Fruit fly (Drosophila melanogaster) whole organism, embryonic: ENCODE results near the gene FASN2.

Experiments used
- CG10565 ChIP-seq: fragments of 200-800 bp; sonication (Bioruptor generic); optimal IDR thresholded peaks from 3 replicates; lab custom pipeline; 2016; ENCODE audit warnings: missing biosample characterization, mild to moderate bottlenecking, missing genetic modification characterization
- CG11696 ChIP-seq: fragments of 200-800 bp; sonication (Bioruptor generic); IDR thresholded peaks from 2 replicates; pipeline ENCODE4 v1.3.6; 2022; ENCODE audit warnings: missing biosample characterization, missing genetic modification characterization
- CG13287 ChIP-seq: fragments of 200-800 bp; sonication (Bioruptor generic); IDR thresholded peaks from 2 replicates; pipeline ENCODE4 v1.3.6; 2022; ENCODE audit warnings: missing biosample characterization, missing genetic modification characterization; ENCODE audit not compliant: partially characterized antibody
- CG13894 ChIP-seq: fragments of 200-800 bp; sonication (Bioruptor generic); optimal IDR thresholded peaks from 3 replicates; lab custom pipeline; 2018; ENCODE audit warnings: missing biosample characterization, mild to moderate bottlenecking, missing genetic modification characterization, moderate library complexity
- CG2199 ChIP-seq: fragments of 200-800 bp; sonication (Bioruptor generic); IDR thresholded peaks from 3 replicates; pipeline ENCODE4 v1.3.6; 2022; ENCODE audit warnings: missing biosample characterization, missing genetic modification characterization
- CG30020 ChIP-seq: fragments of 200-800 bp; optimal IDR thresholded peaks from 2 replicates; lab custom pipeline; 2019; ENCODE audit warnings: missing biosample characterization, mild to moderate bottlenecking, missing genetic modification characterization, moderate library complexity
- CG31224 ChIP-seq: fragments of 200-800 bp; sonication (Bioruptor generic); IDR thresholded peaks from 2 replicates; pipeline ENCODE4 v1.3.6; 2022; ENCODE audit warnings: missing biosample characterization, missing genetic modification characterization
- CG31365 ChIP-seq: fragments of 200-800 bp; sonication (Bioruptor generic); optimal IDR thresholded peaks from 2 replicates; lab custom pipeline; 2018; ENCODE audit warnings: missing biosample characterization, mild to moderate bottlenecking, missing genetic modification characterization
- CG3163 ChIP-seq: fragments of 200-800 bp; sonication (Bioruptor generic); optimal IDR thresholded peaks from 3 replicates; lab custom pipeline; 2016; ENCODE audit warnings: missing biosample characterization, missing genetic modification characterization
- CG33557 ChIP-seq: fragments of 200-800 bp; sonication (Bioruptor generic); optimal IDR thresholded peaks from 2 replicates; lab custom pipeline; 2019; ENCODE audit warnings: missing biosample characterization, mild to moderate bottlenecking, missing genetic modification characterization, moderate library complexity
- CG42726 ChIP-seq: fragments of 200-800 bp; sonication (Bioruptor generic); IDR thresholded peaks from 2 replicates; pipeline ENCODE4 v1.3.6; 2022; ENCODE audit warnings: missing biosample characterization, missing genetic modification characterization; ENCODE audit not compliant: partially characterized antibody
- CG4282 ChIP-seq: fragments of 200-800 bp; sonication (Bioruptor generic); optimal IDR thresholded peaks from 2 replicates; lab custom pipeline; 2016; ENCODE audit warnings: missing biosample characterization, missing genetic modification characterization
- CG4707 ChIP-seq: fragments of 200-800 bp; sonication (Bioruptor generic); optimal IDR thresholded peaks from 2 replicates; lab custom pipeline; 2018; ENCODE audit warnings: missing biosample characterization, mild to moderate bottlenecking, missing genetic modification characterization, moderate library complexity
- CG5245 ChIP-seq: fragments of 200-800 bp; sonication (Bioruptor generic); optimal IDR thresholded peaks from 3 replicates; lab custom pipeline; 2016; ENCODE audit warnings: missing biosample characterization, missing genetic modification characterization
- CG8478 ChIP-seq: fragments of >200 bp; optimal IDR thresholded peaks from 2 replicates; lab custom pipeline; 2018
- CG8765 ChIP-seq: fragments of 200-800 bp; sonication (Bioruptor generic); IDR thresholded peaks from 2 replicates; pipeline ENCODE4 v1.3.6; 2022; ENCODE audit warnings: missing biosample characterization, missing genetic modification characterization
- CTCF ChIP-seq: fragments of 200-800 bp; sonication (Bioruptor generic); optimal IDR thresholded peaks from 2 replicates; lab custom pipeline; 2017; ENCODE audit warnings: missing biosample characterization, mild to moderate bottlenecking, missing genetic modification characterization, moderate library complexity
- Camta ChIP-seq: fragments of 200-800 bp; sonication (Bioruptor generic); optimal IDR thresholded peaks from 2 replicates; lab custom pipeline; 2016; ENCODE audit warnings: missing biosample characterization, missing genetic modification characterization
- CkIIα-i1 ChIP-seq: fragments of 200-800 bp; sonication (Bioruptor generic); IDR thresholded peaks from 2 replicates; pipeline ENCODE4 v1.3.6; 2022; ENCODE audit warnings: missing biosample characterization, missing genetic modification characterization
- Dip2 ChIP-seq: fragments of 200-800 bp; sonication (Bioruptor generic); IDR thresholded peaks from 2 replicates; pipeline ENCODE4 v1.3.6; 2022; ENCODE audit warnings: missing biosample characterization, missing genetic modification characterization
- Dll ChIP-seq: fragments of 200-800 bp; sonication (Bioruptor generic); IDR thresholded peaks from 4 replicates; pipeline ENCODE4 v1.3.6; 2022; ENCODE audit warnings: missing biosample characterization, missing genetic modification characterization; ENCODE audit not compliant: partially characterized antibody
- Doc2 ChIP-seq: fragments of 200-800 bp; sonication (Bioruptor generic); IDR thresholded peaks from 2 replicates; pipeline ENCODE4 v1.3.6; 2022; ENCODE audit warnings: missing biosample characterization, missing genetic modification characterization
- Ets97D ChIP-seq: fragments of 200-800 bp; sonication (Bioruptor generic); optimal IDR thresholded peaks from 3 replicates; lab custom pipeline; 2016; ENCODE audit warnings: missing biosample characterization, missing genetic modification characterization
- HmgD ChIP-seq: fragments of 200-800 bp; sonication (Bioruptor generic); optimal IDR thresholded peaks from 3 replicates; lab custom pipeline; 2016; ENCODE audit warnings: missing biosample characterization, missing genetic modification characterization
- Hr78 ChIP-seq, 2 experiments: fragments of 200-800 bp in 1 of 2; fragments of >200 bp in 1 of 2; sonication (Bioruptor generic) in 1 of 2; optimal IDR thresholded peaks; 2 replicates each; lab custom pipeline; 2017 to 2019; ENCODE audit warnings: missing biosample characterization in 2 of 2, missing genetic modification characterization in 2 of 2, mild to moderate bottlenecking in 1 of 2, moderate library complexity in 1 of 2
- Jarid2 ChIP-seq: fragments of 200-800 bp; sonication (Bioruptor generic); optimal IDR thresholded peaks from 3 replicates; lab custom pipeline; 2017; ENCODE audit warnings: mild to moderate bottlenecking, missing biosample characterization, missing genetic modification reagents, missing genetic modification characterization
- Ravus ChIP-seq: fragments of 200-800 bp; sonication (Bioruptor generic); IDR thresholded peaks from 2 replicates; pipeline ENCODE4 v1.3.6; 2022; ENCODE audit warnings: missing biosample characterization, missing genetic modification characterization
- Rfx ChIP-seq: fragments of 200-800 bp; sonication (Bioruptor generic); IDR thresholded peaks from 2 replicates; pipeline ENCODE4 v1.3.6; 2022; ENCODE audit warnings: missing biosample characterization, missing genetic modification characterization
- Ssrp ChIP-seq: fragments of 200-800 bp; sonication (Bioruptor generic); optimal IDR thresholded peaks from 2 replicates; lab custom pipeline; 2018; ENCODE audit warnings: missing biosample characterization, mild to moderate bottlenecking, missing genetic modification characterization, moderate library complexity
- Vsx1 ChIP-seq: fragments of 200-800 bp; sonication (Bioruptor generic); optimal IDR thresholded peaks from 2 replicates; lab custom pipeline; 2017; ENCODE audit warnings: missing biosample characterization, mild to moderate bottlenecking, missing genetic modification characterization, missing genetic modification reagents
- ac ChIP-seq: fragments of 200-800 bp; sonication (Bioruptor generic); optimal IDR thresholded peaks from 3 replicates; lab custom pipeline; 2017; ENCODE audit warnings: missing biosample characterization, mild to moderate bottlenecking, missing genetic modification characterization
- chinmo ChIP-seq: fragments of 200-800 bp; sonication (Bioruptor generic); IDR thresholded peaks from 4 replicates; pipeline ENCODE4 v1.3.6; 2022; ENCODE audit warnings: missing biosample characterization, missing genetic modification characterization; ENCODE audit not compliant: partially characterized antibody
- crc ChIP-seq: fragments of 200-800 bp; sonication (Bioruptor generic); optimal IDR thresholded peaks from 2 replicates; lab custom pipeline; 2016; ENCODE audit warnings: missing biosample characterization, missing genetic modification characterization
- eve ChIP-seq, 2 experiments: fragments of >200 bp; optimal IDR thresholded peaks; 2 replicates each; lab custom pipeline; 2017; ENCODE audit warnings: missing biosample characterization in 2 of 2, missing genetic modification characterization in 2 of 2
- fd102C ChIP-seq: fragments of 200-800 bp; sonication (Bioruptor generic); optimal IDR thresholded peaks from 2 replicates; lab custom pipeline; 2018; ENCODE audit warnings: missing biosample characterization, mild to moderate bottlenecking, missing genetic modification characterization, moderate library complexity
- gcm ChIP-seq: fragments of 200-800 bp; sonication (Bioruptor generic); optimal IDR thresholded peaks from 2 replicates; lab custom pipeline; 2019; ENCODE audit warnings: missing biosample characterization, mild to moderate bottlenecking, missing genetic modification characterization, moderate library complexity
- gcm2 ChIP-seq: fragments of 200-800 bp; sonication (Bioruptor generic); optimal IDR thresholded peaks from 2 replicates; lab custom pipeline; 2016; ENCODE audit warnings: missing biosample characterization, missing genetic modification characterization
- gem ChIP-seq: fragments of 200-800 bp; sonication (Bioruptor generic); optimal IDR thresholded peaks from 2 replicates; lab custom pipeline; 2019; ENCODE audit warnings: missing biosample characterization, mild to moderate bottlenecking, missing genetic modification characterization, moderate library complexity
- knrl ChIP-seq: fragments of 200-800 bp; sonication (Bioruptor generic); IDR thresholded peaks from 3 replicates; pipeline ENCODE4 v1.3.6; 2022; ENCODE audit warnings: missing biosample characterization, missing genetic modification characterization; ENCODE audit not compliant: partially characterized antibody
- lmd ChIP-seq: fragments of 200-800 bp; sonication (Bioruptor generic); IDR thresholded peaks from 2 replicates; pipeline ENCODE4 v1.3.6; 2022; ENCODE audit warnings: missing biosample characterization, missing genetic modification characterization
- nerfin-2 ChIP-seq: fragments of 200-800 bp; sonication (Bioruptor generic); IDR thresholded peaks from 2 replicates; pipeline ENCODE4 v1.3.6; 2022; ENCODE audit warnings: missing biosample characterization, missing genetic modification characterization; ENCODE audit not compliant: partially characterized antibody
- pho ChIP-seq: fragments of 200-800 bp; sonication (Bioruptor generic); optimal IDR thresholded peaks from 2 replicates; lab custom pipeline; 2016; ENCODE audit warnings: missing biosample characterization, missing genetic modification characterization
- scrt ChIP-seq: fragments of 200-800 bp; sonication (Bioruptor generic); optimal IDR thresholded peaks from 2 replicates; lab custom pipeline; 2018; ENCODE audit warnings: missing biosample characterization, mild to moderate bottlenecking, missing genetic modification characterization, moderate library complexity
- sd ChIP-seq: fragments of 200-800 bp; sonication (Bioruptor generic); optimal IDR thresholded peaks from 3 replicates; lab custom pipeline; 2018; ENCODE audit warnings: missing biosample characterization, mild to moderate bottlenecking, missing genetic modification characterization, moderate library complexity
- stwl ChIP-seq: fragments of 200-800 bp; sonication (Bioruptor generic); optimal IDR thresholded peaks from 3 replicates; lab custom pipeline; 2018; ENCODE audit warnings: missing biosample characterization, mild to moderate bottlenecking, missing genetic modification characterization, moderate library complexity
- sug ChIP-seq: fragments of 200-800 bp; optimal IDR thresholded peaks from 2 replicates; lab custom pipeline; 2019; ENCODE audit warnings: missing biosample characterization, mild to moderate bottlenecking, missing genetic modification characterization, moderate library complexity
- tgo ChIP-seq: fragments of 200-800 bp; sonication (Bioruptor generic); IDR thresholded peaks from 3 replicates; pipeline ENCODE4 v1.3.6; 2022; ENCODE audit warnings: missing biosample characterization, missing genetic modification characterization
- trh ChIP-seq: fragments of 200-800 bp; sonication (Bioruptor generic); optimal IDR thresholded peaks from 2 replicates; lab custom pipeline; 2016; ENCODE audit warnings: missing biosample characterization, missing genetic modification characterization
- vvl ChIP-seq: fragments of 200-800 bp; sonication (Bioruptor generic); IDR thresholded peaks from 2 replicates; pipeline ENCODE4 v1.3.6; 2022; ENCODE audit warnings: missing biosample characterization, missing genetic modification characterization

FASN2 gene

DNA sequence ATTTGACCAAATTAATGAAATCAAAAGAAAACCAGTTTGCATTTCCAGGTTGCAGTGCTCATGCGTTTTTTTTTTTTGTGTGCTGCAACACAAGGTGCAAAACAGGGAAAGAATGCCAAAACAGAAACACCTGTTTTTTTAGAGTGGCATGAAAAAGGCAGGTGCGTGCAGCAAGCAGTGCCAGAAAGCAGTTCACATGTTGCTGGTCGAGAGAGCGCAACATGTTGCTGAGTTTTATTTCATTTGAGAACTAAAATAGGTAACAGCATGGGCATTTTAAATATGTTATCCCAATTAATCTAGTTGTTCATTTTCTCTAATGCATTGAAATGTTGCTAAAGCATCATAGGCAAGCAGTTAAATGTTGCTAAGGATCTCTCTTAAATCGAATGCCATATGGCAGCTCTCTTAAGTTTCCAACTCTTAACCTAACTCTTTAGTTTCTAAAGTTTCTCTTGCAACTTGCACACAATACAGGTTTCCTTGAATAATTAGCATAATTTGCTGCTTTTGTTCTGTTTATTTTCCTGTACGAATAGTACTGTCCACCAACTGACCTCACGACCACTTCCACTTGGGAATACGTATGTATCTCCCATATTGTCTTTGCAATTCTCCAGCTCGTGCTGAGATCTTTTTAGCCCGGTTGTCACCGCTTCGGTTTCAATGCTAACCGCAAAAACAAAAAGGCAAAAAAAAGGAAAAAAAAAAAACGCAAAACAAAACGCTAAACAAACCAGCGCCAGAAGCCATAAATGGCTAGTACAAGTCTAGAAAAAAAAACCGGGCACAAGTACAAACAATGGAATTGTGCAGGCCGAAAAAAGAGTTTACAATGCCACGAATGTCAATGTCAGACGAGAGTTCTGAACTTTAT is 51.4 kb downstream of the FASN2 start (continued):
- TF ChIP-seq vvl (GFP tag; lab: Robert Waterston, UW) = peak; percentile 36; the same call in 1 of the 2 replicates
- TF ChIP-seq Ets97D (GFP tag; lab: Kevin White, UChicago) = no peak
- TF ChIP-seq Dll (GFP tag; lab: Robert Waterston, UW) = no peak
- no peak for TF ChIP-seq CG31224
- no peak for TF ChIP-seq HmgD
- peak; percentile 71 for TF ChIP-seq ac
- no peak for TF ChIP-seq CTCF (GFP tag; lab: Kevin White, UChicago)
- peak; percentile 12 for TF ChIP-seq sd (tag; lab: Kevin White, UChicago)
- no peak for TF ChIP-seq Vsx1 (GFP tag; lab: Kevin White, UChicago)
- TF ChIP-seq CG30020 (tag; lab: Kevin White, UChicago) = no peak
- TF ChIP-seq nerfin-2 (GFP tag; lab: Robert Waterston, UW) = no peak
- TF ChIP-seq CG4707 (GFP tag; lab: Kevin White, UChicago) = no peak
- TF ChIP-seq CG13287 = 0 out of 2 replicates have a peak, but pooled peaks have one; percentile 36
- TF ChIP-seq stwl (tag; lab: Kevin White, UChicago) = peak; percentile 47
- peak; percentile 100 for TF ChIP-seq CG2199 (GFP tag; lab: Robert Waterston, UW)
- TF ChIP-seq gem (tag; lab: Kevin White, UChicago) = no peak
- no peak for TF ChIP-seq Ssrp
- TF ChIP-seq chinmo = peak; percentile 62; the same call in 1 of the 4 replicates
- no peak for TF ChIP-seq CG10565
- peak; percentile 16; the same call in 1 of the 2 replicates for TF ChIP-seq Rfx (GFP tag; lab: Robert Waterston, UW)
- TF ChIP-seq Hr78 (GFP tag; optimal IDR thresholded peaks at IDR 0.05; lab: Kevin White, UChicago) = peak in 1 of 2 experiments; percentile 10
- 0 out of 2 replicates have a peak, but pooled peaks have one; percentile 18 for TF ChIP-seq CG42726
- no peak for TF ChIP-seq CG5245 (GFP tag; lab: Kevin White, UChicago)
- no peak for TF ChIP-seq Doc2 (GFP tag; lab: Robert Waterston, UW)
- no peak for TF ChIP-seq CG33557 (GFP tag; lab: Kevin White, UChicago)
- no peak for TF ChIP-seq Dip2 (GFP tag; lab: Robert Waterston, UW)
- TF ChIP-seq CG31365 (tag; lab: Kevin White, UChicago) = peak; percentile 97
- TF ChIP-seq knrl (GFP tag; lab: Robert Waterston, UW) = no peak
- no peak for TF ChIP-seq Jarid2 (GFP tag; lab: Kevin White, UChicago)
- TF ChIP-seq trh (GFP tag; lab: Kevin White, UChicago) = no peak
- TF ChIP-seq CG3163 (GFP tag; lab: Kevin White, UChicago) = peak; percentile 97
- TF ChIP-seq scrt (GFP tag; lab: Kevin White, UChicago) = no peak
- no peak for TF ChIP-seq fd102C (GFP tag; lab: Kevin White, UChicago)
- no peak for TF ChIP-seq CG4282 (GFP tag; lab: Kevin White, UChicago)
- no peak for TF ChIP-seq CG8478 (lab: Kevin White, UChicago)
- TF ChIP-seq sug = no peak
- no peak for TF ChIP-seq pho (GFP tag; lab: Kevin White, UChicago)
- peak in 1 of 2 experiments; percentile 31 for TF ChIP-seq eve (GFP tag; optimal IDR thresholded peaks at IDR 0.05; lab: Kevin White, UChicago)

DNA sequence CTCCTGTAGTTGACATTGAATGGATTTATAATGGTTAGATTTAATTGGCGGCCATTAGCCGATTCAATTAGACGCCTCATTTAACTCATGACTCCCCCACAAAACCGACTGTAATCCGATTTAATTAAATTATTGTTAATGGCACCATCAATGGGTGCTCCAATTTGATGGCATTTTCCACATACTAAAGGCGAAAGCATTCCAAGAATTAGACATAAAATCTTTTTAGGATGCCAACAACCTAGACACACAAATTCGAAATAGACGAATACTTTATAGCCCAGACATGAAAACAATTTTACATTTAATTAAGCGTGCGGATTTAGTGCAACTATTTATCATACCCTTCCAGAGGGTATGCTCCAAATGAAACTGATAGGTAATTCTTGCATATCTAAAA is 56.2 kb downstream of the FASN2 start:
- no peak for TF ChIP-seq crc (GFP tag; lab: Kevin White, UChicago)
- TF ChIP-seq Camta = no peak
- TF ChIP-seq lmd (GFP tag; lab: Robert Waterston, UW) = no peak
- no peak for TF ChIP-seq Ravus (GFP tag; lab: Robert Waterston, UW)
- no peak for TF ChIP-seq gcm (GFP tag; lab: Kevin White, UChicago)
- TF ChIP-seq CG8765 = no peak
- TF ChIP-seq CkIIα-i1 (GFP tag; lab: Robert Waterston, UW) = no peak
- TF ChIP-seq sd (tag; lab: Kevin White, UChicago) = peak; percentile 67
- TF ChIP-seq gcm2 (GFP tag; lab: Kevin White, UChicago) = no peak
- TF ChIP-seq tgo (GFP tag; lab: Robert Waterston, UW) = no peak
- no peak for TF ChIP-seq CG11696 (GFP tag; lab: Robert Waterston, UW)
- TF ChIP-seq CG13894 (tag; lab: Kevin White, UChicago) = no peak
- peak in 1 of 2 experiments; percentile 55 for TF ChIP-seq eve (GFP tag; optimal IDR thresholded peaks at IDR 0.05; lab: Kevin White, UChicago)
